Worm (Caenorhabditis elegans) whole organism, L3 larva: Measurements from ENCODE around the gene grd-6.

Experiments used
- aly-2 ChIP-seq: fragments of 150-350 bp; optimal IDR thresholded peaks from 2 replicates; lab custom pipeline; 2014; ENCODE audit warnings: missing biosample characterization, missing genetic modification characterization
- ceh-16 ChIP-seq: sonication (generic microtip); optimal IDR thresholded peaks from 2 replicates; lab custom pipeline; 2017; ENCODE audit warnings: missing biosample characterization, missing genetic modification characterization
- ceh-82 ChIP-seq: fragments of 150-350 bp; optimal IDR thresholded peaks from 2 replicates; lab custom pipeline; 2014; ENCODE audit warnings: missing biosample characterization, missing genetic modification characterization
- daf-12 ChIP-seq: fragments of 150-350 bp; optimal IDR thresholded peaks from 2 replicates; lab custom pipeline; 2014; ENCODE audit warnings: missing biosample characterization, missing genetic modification reagents, missing genetic modification characterization
- egl-27 ChIP-seq: sonication (generic microtip); optimal IDR thresholded peaks from 4 replicates; lab custom pipeline; 2017; ENCODE audit warnings: missing biosample characterization, missing genetic modification reagents, missing genetic modification characterization
- egl-5 ChIP-seq: fragments of 150-350 bp; optimal IDR thresholded peaks from 2 replicates; lab custom pipeline; 2017; ENCODE audit warnings: missing biosample characterization, missing genetic modification reagents, missing genetic modification characterization, inconsistent platforms
- elt-2 ChIP-seq: sonication (generic microtip); optimal IDR thresholded peaks from 2 replicates; lab custom pipeline; 2016; ENCODE audit warnings: missing genetic modification reagents, mild to moderate bottlenecking, missing genetic modification characterization, missing compliant biosample characterization
- elt-3 ChIP-seq, 3 experiments: fragments of 150-350 bp in 1 of 3; sonication (generic microtip) in 2 of 3; optimal IDR thresholded peaks; 2 replicates in 2 of 3; 4 replicates in 1 of 3; lab custom pipeline; 2014 to 2017; ENCODE audit warnings: missing biosample characterization in 3 of 3, missing genetic modification characterization in 3 of 3
- eor-1 ChIP-seq, 2 experiments: fragments of 150-350 bp; optimal IDR thresholded peaks; 2 replicates each; lab custom pipeline; 2014 to 2018; ENCODE audit warnings: missing biosample characterization in 2 of 2, missing genetic modification characterization in 2 of 2
- fkh-10 ChIP-seq: sonication (generic microtip); optimal IDR thresholded peaks from 2 replicates; lab custom pipeline; 2017; ENCODE audit warnings: missing biosample characterization, missing genetic modification reagents, missing genetic modification characterization
- fos-1 ChIP-seq: fragments of 150-350 bp; optimal IDR thresholded peaks from 2 replicates; lab custom pipeline; 2014; ENCODE audit warnings: missing biosample characterization, missing genetic modification characterization
- hmg-11 ChIP-seq: sonication (generic microtip); optimal IDR thresholded peaks from 2 replicates; lab custom pipeline; 2016; ENCODE audit warnings: missing genetic modification characterization, missing compliant biosample characterization
- lin-15B ChIP-seq: fragments of 150-350 bp; optimal IDR thresholded peaks from 2 replicates; lab custom pipeline; 2014; ENCODE audit warnings: missing biosample characterization, missing genetic modification characterization
- lin-39 ChIP-seq: fragments of 150-350 bp; optimal IDR thresholded peaks from 2 replicates; lab custom pipeline; 2018; ENCODE audit warnings: missing biosample characterization, missing genetic modification reagents, missing genetic modification characterization
- lsy-12 ChIP-seq: sonication (generic microtip); optimal IDR thresholded peaks from 2 replicates; lab custom pipeline; 2016; ENCODE audit warnings: mild to moderate bottlenecking, missing genetic modification characterization, missing compliant biosample characterization
- mdl-1 ChIP-seq: fragments of 150-350 bp; optimal IDR thresholded peaks from 2 replicates; lab custom pipeline; 2014; ENCODE audit warnings: missing biosample characterization, missing genetic modification characterization
- nfya-1 ChIP-seq: sonication (generic microtip); optimal IDR thresholded peaks from 2 replicates; lab custom pipeline; 2017; ENCODE audit warnings: missing genetic modification characterization, mild to moderate bottlenecking, missing compliant biosample characterization, antibody characterized with exemption, moderate library complexity; ENCODE audit not compliant: insufficient read depth
- nhr-11 ChIP-seq: fragments of 150-350 bp; optimal IDR thresholded peaks from 2 replicates; lab custom pipeline; 2014; ENCODE audit warnings: missing biosample characterization, missing genetic modification characterization
- nhr-12 ChIP-seq: fragments of 150-350 bp; optimal IDR thresholded peaks from 2 replicates; lab custom pipeline; 2014; ENCODE audit warnings: missing biosample characterization, missing genetic modification characterization
- nhr-23 ChIP-seq: fragments of 150-350 bp; optimal IDR thresholded peaks from 2 replicates; lab custom pipeline; 2014; ENCODE audit warnings: missing biosample characterization, missing genetic modification reagents, missing genetic modification characterization
- nhr-237 ChIP-seq: fragments of 150-350 bp; optimal IDR thresholded peaks from 2 replicates; lab custom pipeline; 2014; ENCODE audit warnings: missing biosample characterization, missing genetic modification characterization
- nhr-25 ChIP-seq: sonication (generic microtip); optimal IDR thresholded peaks from 2 replicates; lab custom pipeline; 2017; ENCODE audit warnings: missing biosample characterization, missing genetic modification characterization
- nhr-28 ChIP-seq: fragments of 150-350 bp; optimal IDR thresholded peaks from 2 replicates; lab custom pipeline; 2014; ENCODE audit warnings: missing biosample characterization, missing genetic modification characterization
- nhr-43 ChIP-seq: sonication (generic microtip); optimal IDR thresholded peaks from 2 replicates; lab custom pipeline; 2016; ENCODE audit warnings: mild to moderate bottlenecking, missing genetic modification characterization, missing compliant biosample characterization; ENCODE audit not compliant: poor library complexity, severe bottlenecking
- nhr-67 ChIP-seq: fragments of 150-350 bp; optimal IDR thresholded peaks from 2 replicates; lab custom pipeline; 2014; ENCODE audit warnings: missing biosample characterization, missing genetic modification characterization
- nhr-76 ChIP-seq: fragments of 150-350 bp; sonication (generic microtip); optimal IDR thresholded peaks from 5 replicates; lab custom pipeline; 2014; ENCODE audit warnings: missing biosample characterization, missing genetic modification characterization
- nhr-77 ChIP-seq: fragments of 150-350 bp; optimal IDR thresholded peaks from 2 replicates; lab custom pipeline; 2014; ENCODE audit warnings: missing biosample characterization, missing genetic modification characterization
- pha-4 ChIP-seq: fragments of 150-350 bp; optimal IDR thresholded peaks from 2 replicates; lab custom pipeline; 2014; ENCODE audit warnings: missing biosample characterization, missing genetic modification reagents, missing genetic modification characterization
- pqm-1 ChIP-seq: fragments of 150-350 bp; optimal IDR thresholded peaks from 2 replicates; lab custom pipeline; 2017; ENCODE audit warnings: missing biosample characterization, missing genetic modification characterization, inconsistent platforms
- skn-1 ChIP-seq: fragments of 150-350 bp; optimal IDR thresholded peaks from 2 replicates; lab custom pipeline; 2014; ENCODE audit warnings: missing biosample characterization, missing genetic modification characterization
- tbx-2 ChIP-seq: sonication (generic microtip); optimal IDR thresholded peaks from 2 replicates; lab custom pipeline; 2016; ENCODE audit warnings: mild to moderate bottlenecking, missing genetic modification characterization, missing compliant biosample characterization
- unc-39 ChIP-seq: sonication (generic microtip); optimal IDR thresholded peaks from 4 replicates; lab custom pipeline; 2017; ENCODE audit warnings: missing biosample characterization, missing genetic modification characterization
- unc-62 ChIP-seq: fragments of 150-350 bp; sonication (generic microtip); optimal IDR thresholded peaks from 4 replicates; lab custom pipeline; 2014; ENCODE audit warnings: missing biosample characterization, missing genetic modification reagents, missing genetic modification characterization
- zag-1 ChIP-seq: fragments of 150-350 bp; optimal IDR thresholded peaks from 2 replicates; lab custom pipeline; 2014; ENCODE audit warnings: missing biosample characterization, missing genetic modification characterization
- ztf-4 ChIP-seq: fragments of 150-350 bp; optimal IDR thresholded peaks from 2 replicates; lab custom pipeline; 2014; ENCODE audit warnings: missing biosample characterization, missing genetic modification characterization

The grd-6 gene

DNA sequence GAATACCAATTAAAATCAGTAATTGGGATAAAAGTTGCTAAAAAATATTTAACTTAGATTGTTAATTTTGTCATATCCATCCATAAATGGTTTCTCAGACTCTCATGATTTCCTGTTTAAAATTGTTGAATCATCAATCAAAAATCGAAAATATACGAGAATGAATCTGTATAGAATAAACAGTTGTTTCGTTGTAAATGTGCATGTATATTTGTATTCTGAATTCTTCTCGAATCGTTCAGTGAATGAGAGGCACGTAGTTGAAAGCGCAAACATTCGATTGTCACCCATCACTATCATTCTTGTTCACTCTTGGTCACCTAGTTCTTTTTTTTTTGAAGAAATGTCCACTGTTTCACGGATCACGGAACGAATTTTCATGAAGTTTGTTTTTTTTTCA, 28.3 kb downstream of the grd-6 start, which contains the start of gene ptd-2:
Gene ptd-2, plus strand, starts transcription at position 301 of the 400 bp plus-strand sequence.
- no peak for TF ChIP-seq aly-2 (tag; lab: Kevin White, UChicago)
- TF ChIP-seq nhr-76 (tag; lab: Kevin White, UChicago), result no peak
- TF ChIP-seq hmg-11 (tag; lab: Kevin White, UChicago), result no peak
- no peak for TF ChIP-seq mdl-1 (tag; lab: Kevin White, UChicago)
- TF ChIP-seq egl-5 (tag; lab: Kevin White, UChicago), result no peak
- TF ChIP-seq lin-39 (tag; lab: Kevin White, UChicago), result no peak
- no peak for TF ChIP-seq fkh-10 (GFP tag; lab: Kevin White, UChicago)
- no peak for TF ChIP-seq ztf-4 (tag; lab: Kevin White, UChicago)
- no peak for TF ChIP-seq ceh-16 (tag; lab: Kevin White, UChicago)
- no peak for TF ChIP-seq skn-1
- no peak for TF ChIP-seq nhr-25 (tag; lab: Kevin White, UChicago)
- no peak for TF ChIP-seq nhr-77 (tag; lab: Kevin White, UChicago)
- TF ChIP-seq elt-3 (tag; optimal IDR thresholded peaks at IDR 0.05; lab: Kevin White, UChicago), result no peak
- no peak for TF ChIP-seq egl-27 (tag; lab: Kevin White, UChicago)
- no peak for TF ChIP-seq lin-15B (tag; lab: Kevin White, UChicago)

DNA sequence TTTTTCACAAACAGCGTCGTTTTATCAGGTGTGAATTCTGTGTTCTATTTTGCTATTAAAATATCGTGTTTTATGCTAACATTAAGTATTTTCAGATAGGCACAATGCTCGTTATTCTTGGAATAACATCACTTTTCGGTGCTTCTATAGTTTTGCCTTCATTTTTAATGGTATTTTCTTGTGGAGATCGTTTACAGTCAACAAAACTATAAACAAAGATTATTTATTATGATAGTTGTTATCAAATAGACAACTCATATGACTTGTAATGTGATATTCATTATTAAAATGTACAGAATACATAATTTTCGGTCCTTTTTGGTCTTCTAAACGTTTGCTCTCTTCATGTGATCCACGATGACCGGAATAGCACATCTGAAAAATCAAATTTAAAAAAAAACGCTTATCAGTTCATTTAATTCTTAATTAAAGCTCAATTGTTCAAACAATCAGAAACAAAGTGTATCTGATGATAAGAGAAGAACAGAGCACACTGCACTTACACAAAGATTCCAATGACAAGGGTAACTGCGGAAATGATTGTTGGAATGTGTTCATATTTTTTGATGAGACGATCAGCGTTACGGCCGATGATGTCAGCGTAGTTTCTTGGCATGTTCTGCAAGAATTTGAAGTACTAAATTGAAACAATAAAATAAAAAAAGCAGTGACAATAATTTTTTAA, 32.5 kb downstream of the grd-6 start, which contains the start of gene F07C3.9:
Gene F07C3.9, minus strand, starts transcription at position 635 of the 685 bp plus-strand sequence.
- TF ChIP-seq elt-2 (tag; lab: Kevin White, UChicago) (peak; percentile 87), fos-1 (tag; lab: Kevin White, UChicago) (no peak), ceh-82 (no peak), pha-4 (peak; percentile 60), nhr-77 (tag; lab: Kevin White, UChicago) (no peak), pqm-1 (tag; lab: Kevin White, UChicago) (peak; percentile 95), daf-12 (tag; lab: Kevin White, UChicago) (no peak), nfya-1 (no peak), ztf-4 (tag; lab: Kevin White, UChicago) (no peak)

DNA sequence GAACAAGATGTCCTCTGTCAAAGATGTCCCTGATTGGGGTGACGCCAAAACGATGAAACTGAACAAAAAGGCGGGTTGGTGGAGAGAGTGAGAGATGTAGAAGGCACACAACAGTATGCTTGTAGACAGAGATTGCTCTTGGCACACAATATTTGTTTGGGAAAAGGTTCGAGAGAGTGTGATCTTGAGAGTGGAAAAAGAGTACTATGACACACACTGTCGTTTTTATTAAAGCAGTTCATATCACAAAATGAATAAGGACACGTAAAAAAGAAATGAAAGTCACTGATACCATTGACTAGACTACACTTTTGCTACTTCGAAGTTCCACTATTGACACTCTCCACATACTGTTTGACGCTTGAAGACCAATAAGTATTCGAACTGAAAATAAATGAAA, 33.8 kb downstream of the grd-6 start:
- TF ChIP-seq pha-4 (peak; percentile 79), elt-2 (tag; lab: Kevin White, UChicago) (peak; percentile 92), pqm-1 (tag; lab: Kevin White, UChicago) (peak; percentile 85), ceh-82 (no peak)
- TF ChIP-seq, all 47 proteins: peak for 3

ce11 chrV:9257467-9257866, 35.8 kb downstream of the grd-6 start, which contains the start of gene F07C3.16:
Gene F07C3.16, minus strand, starts transcription at chrV:9257567.
- TF ChIP-seq ztf-4 (tag; lab: Kevin White, UChicago), result no peak
- TF ChIP-seq unc-39 (tag; lab: Kevin White, UChicago), result no peak
- no peak for TF ChIP-seq nhr-11 (tag; lab: Kevin White, UChicago)
- no peak for TF ChIP-seq mdl-1 (tag; lab: Kevin White, UChicago)
- TF ChIP-seq lsy-12 (tag; lab: Kevin White, UChicago), result no peak
- TF ChIP-seq nhr-77 (tag; lab: Kevin White, UChicago), result no peak
- no peak for TF ChIP-seq ceh-16 (tag; lab: Kevin White, UChicago)
- no peak for TF ChIP-seq nhr-23 (tag; lab: Kevin White, UChicago)
- no peak for TF ChIP-seq elt-3 (tag; optimal IDR thresholded peaks at IDR 0.05; lab: Kevin White, UChicago)
- TF ChIP-seq nhr-237, result no peak
- no peak for TF ChIP-seq eor-1 (tag; optimal IDR thresholded peaks at IDR 0.05; lab: Kevin White, UChicago)
- no peak for TF ChIP-seq nhr-12
- TF ChIP-seq nhr-76 (tag; lab: Kevin White, UChicago), result no peak
- TF ChIP-seq nhr-28 (tag; lab: Kevin White, UChicago), result no peak

DNA sequence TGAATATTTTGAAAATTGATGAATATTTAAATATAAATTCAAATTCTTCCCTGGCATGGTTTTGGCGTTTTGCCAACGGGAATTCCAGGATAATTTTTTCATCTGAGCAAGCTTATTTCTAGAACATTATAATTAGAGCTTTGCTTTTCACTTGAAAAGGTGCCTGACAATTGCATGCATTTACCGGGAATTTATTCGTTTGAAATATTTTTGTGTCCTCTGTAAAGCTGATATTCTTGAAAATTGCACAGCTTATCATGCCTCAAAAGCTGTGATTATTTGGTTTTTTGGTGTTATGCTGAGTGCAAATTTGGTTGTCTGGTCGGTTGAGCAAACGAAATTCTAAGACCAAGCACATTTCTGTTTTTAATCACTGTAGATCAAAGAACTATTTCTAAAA, 38.7 kb downstream of the grd-6 start:
- no peak for TF ChIP-seq lin-15B (tag; lab: Kevin White, UChicago)
- TF ChIP-seq nhr-43 (tag; lab: Kevin White, UChicago), result no peak
- TF ChIP-seq nfya-1, result no peak
- TF ChIP-seq tbx-2, result no peak
- TF ChIP-seq unc-62 (GFP tag; lab: Kevin White, UChicago), result no peak
- no peak for TF ChIP-seq pqm-1 (tag; lab: Kevin White, UChicago)
- TF ChIP-seq nhr-237, result no peak
- no peak for TF ChIP-seq zag-1 (tag; lab: Kevin White, UChicago)
- no peak for TF ChIP-seq nhr-67
